Worm (Caenorhabditis elegans): ENCODE data around the gene chil-7.

DNA sequence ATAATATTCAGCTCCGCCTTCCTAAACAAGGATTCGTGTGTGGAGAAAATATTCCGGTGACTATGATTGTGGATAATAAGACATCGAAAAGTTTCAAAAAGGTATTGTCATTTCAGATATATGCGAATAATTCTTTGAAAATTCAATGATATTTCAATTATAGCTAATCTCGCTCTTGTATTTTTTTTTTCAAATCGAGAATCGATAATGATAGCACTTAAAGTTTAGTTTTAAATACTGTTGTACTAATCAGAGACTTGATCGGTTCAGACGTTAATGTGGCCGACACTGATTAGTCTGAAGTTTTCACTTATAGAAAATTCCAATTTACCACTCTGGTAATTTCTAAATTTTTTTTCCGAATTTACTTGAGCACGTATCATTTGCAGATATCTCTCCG lies 35.0 kb downstream of the chil-7 start:
- TF ChIP-seq unc-39 (tag; optimal IDR thresholded peaks at IDR 0.05) (no peak), nhr-76 (tag; optimal IDR thresholded peaks at IDR 0.05) (no peak), nhr-28 (tag; optimal IDR thresholded peaks at IDR 0.05) (no peak), ztf-11 (tag; optimal IDR thresholded peaks at IDR 0.05) (no peak), lsy-2 (tag; optimal IDR thresholded peaks at IDR 0.05) (no peak), lin-32 (GFP tag; optimal IDR thresholded peaks at IDR 0.05) (no peak), elt-1 (tag; optimal IDR thresholded peaks at IDR 0.05; ENCODE audit: borderline replicate concordance, insufficient read depth) (no peak), zip-8 (tag; optimal IDR thresholded peaks at IDR 0.05) (no peak), ham-2 (GFP tag; optimal IDR thresholded peaks at IDR 0.05) (no peak), blmp-1 (tag; optimal IDR thresholded peaks at IDR 0.05) (no peak), nhr-12 (tag; optimal IDR thresholded peaks at IDR 0.05) (no peak), sptf-1 (tag; optimal IDR thresholded peaks at IDR 0.05) (no peak), mep-1 (tag; optimal IDR thresholded peaks at IDR 0.05) (no peak), unc-120 (tag; optimal IDR thresholded peaks at IDR 0.05; ENCODE audit: poor library complexity, severe bottlenecking) (no peak)
